Fruit fly (Drosophila melanogaster) whole organism, wandering third instar larva: ENCODE measurements around the gene Tsp29Fb.

ENCODE experiments used
- psq ChIP-seq: fragments of 200-800 bp; sonication (Bioruptor generic); optimal IDR thresholded peaks from 3 replicates; lab custom pipeline; 2017; ENCODE audit warnings: missing biosample characterization, mild to moderate bottlenecking, missing genetic modification characterization, moderate library complexity
- tai ChIP-seq: sonication (Bioruptor generic); optimal IDR thresholded peaks from 2 replicates; lab custom pipeline; 2016; ENCODE audit warnings: missing biosample characterization, missing genetic modification characterization
- usp ChIP-seq: fragments of >200 bp; optimal IDR thresholded peaks from 2 replicates; lab custom pipeline; 2017; ENCODE audit warnings: missing biosample characterization, missing genetic modification characterization

dm6 chr2L:8946718-8947316 lies 9.6 kb downstream of the Tsp29Fb start, which contains the start of gene CG46397:
- TF ChIP-seq usp (GFP tag; lab: Kevin White, UChicago) (no peak), tai (GFP tag; lab: Kevin White, UChicago) (no peak), psq (GFP tag; lab: Kevin White, UChicago) (no peak)
